Worm (Caenorhabditis elegans): ENCODE results near the gene R05G9.5.
A peak's percentile ranks its signal among the peaks of the same experiment; 100 is the strongest.

DNA sequence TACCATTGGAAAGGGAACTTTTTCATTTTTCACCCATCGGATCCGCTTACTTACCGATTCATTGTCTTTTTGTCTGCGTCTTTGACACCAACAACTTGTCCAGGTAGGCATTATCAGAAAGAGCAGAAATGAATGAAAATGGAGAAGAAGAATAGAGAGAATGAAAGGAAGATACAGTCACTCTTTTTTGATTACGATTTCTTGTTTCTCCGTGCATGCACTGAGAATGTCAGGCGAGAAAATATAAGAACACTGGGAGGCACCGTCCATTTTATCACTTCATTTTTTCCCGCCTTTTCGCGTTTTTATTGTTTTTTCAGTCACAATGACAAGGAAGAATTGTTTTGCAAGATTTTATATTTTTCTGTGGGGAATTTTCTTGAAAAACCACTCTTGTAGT lies 30.7 kb downstream of the R05G9.5 start:
- TF ChIP-seq elt-3 (tag; optimal IDR thresholded peaks at IDR 0.05) (no peak), nhr-43 (tag; optimal IDR thresholded peaks at IDR 0.05; ENCODE audit: poor library complexity, severe bottlenecking) (no peak), nhr-237 (tag; optimal IDR thresholded peaks at IDR 0.05) (no peak), egl-5 (tag; optimal IDR thresholded peaks at IDR 0.05) (no peak), nhr-28 (tag; optimal IDR thresholded peaks at IDR 0.05) (no peak), unc-62 (GFP tag; optimal IDR thresholded peaks at IDR 0.05) (no peak), pqm-1 (tag; optimal IDR thresholded peaks at IDR 0.05) (peak; percentile 11), fkh-10 (GFP tag; optimal IDR thresholded peaks at IDR 0.05) (no peak), jun-1 (tag; optimal IDR thresholded peaks at IDR 0.05) (no peak), nhr-25 (tag; optimal IDR thresholded peaks at IDR 0.05) (no peak), nhr-67 (tag; optimal IDR thresholded peaks at IDR 0.05) (no peak), aly-2 (tag; optimal IDR thresholded peaks at IDR 0.05) (no peak)

Measured in whole organism, L3 larva.